Fruit fly (Drosophila melanogaster) whole organism, embryonic: Measurements from ENCODE around the gene CG5966.

ENCODE experiments used
- Asciz ChIP-seq: fragments of 200-800 bp; sonication (Bioruptor generic); optimal IDR thresholded peaks from 2 replicates; lab custom pipeline; 2017; ENCODE audit warnings: missing biosample characterization, mild to moderate bottlenecking, missing genetic modification characterization, missing genetic modification reagents
- B-H2 ChIP-seq: fragments of 200-800 bp; sonication (Bioruptor generic); optimal IDR thresholded peaks from 2 replicates; lab custom pipeline; 2018; ENCODE audit warnings: missing biosample characterization, mild to moderate bottlenecking, missing genetic modification characterization
- CG11560 ChIP-seq: fragments of 200-800 bp; sonication (Bioruptor generic); IDR thresholded peaks from 3 replicates; pipeline ENCODE4 v1.3.6; 2022; ENCODE audit warnings: missing biosample characterization, missing genetic modification characterization
- CG14710 ChIP-seq: fragments of 200-800 bp; sonication (Bioruptor generic); optimal IDR thresholded peaks from 3 replicates; lab custom pipeline; 2019; ENCODE audit warnings: missing biosample characterization, mild to moderate bottlenecking, missing genetic modification characterization, moderate library complexity
- CG15011 ChIP-seq: fragments of 200-800 bp; sonication (Bioruptor generic); optimal IDR thresholded peaks from 3 replicates; lab custom pipeline; 2018; ENCODE audit warnings: missing biosample characterization, mild to moderate bottlenecking, missing genetic modification characterization
- CG16779 ChIP-seq: fragments of 200-800 bp; sonication (Bioruptor generic); IDR thresholded peaks from 2 replicates; pipeline ENCODE4 v1.3.6; 2022; ENCODE audit warnings: missing biosample characterization, missing genetic modification characterization
- CG16813 ChIP-seq: fragments of 200-800 bp; sonication (Bioruptor generic); IDR thresholded peaks from 3 replicates; pipeline ENCODE4 v1.3.6; 2022; ENCODE audit warnings: missing biosample characterization, missing genetic modification characterization; ENCODE audit not compliant: partially characterized antibody
- CG17361 ChIP-seq: fragments of 200-800 bp; sonication (Bioruptor generic); IDR thresholded peaks from 3 replicates; pipeline ENCODE4 v1.3.6; 2022; ENCODE audit warnings: missing biosample characterization, missing genetic modification characterization
- CG17385 ChIP-seq: fragments of 200-800 bp; sonication (Bioruptor generic); optimal IDR thresholded peaks from 3 replicates; lab custom pipeline; 2018; ENCODE audit warnings: missing biosample characterization, mild to moderate bottlenecking, missing genetic modification characterization
- CG2129 ChIP-seq: fragments of 200-800 bp; sonication (Bioruptor generic); IDR thresholded peaks from 2 replicates; pipeline ENCODE4 v1.3.6; 2022; ENCODE audit warnings: missing biosample characterization, missing genetic modification characterization; ENCODE audit not compliant: partially characterized antibody
- CG31224 ChIP-seq: fragments of 200-800 bp; sonication (Bioruptor generic); IDR thresholded peaks from 2 replicates; pipeline ENCODE4 v1.3.6; 2022; ENCODE audit warnings: missing biosample characterization, missing genetic modification characterization
- CG34376 ChIP-seq: fragments of 200-800 bp; sonication (Bioruptor generic); optimal IDR thresholded peaks from 2 replicates; lab custom pipeline; 2018; ENCODE audit warnings: missing biosample characterization, mild to moderate bottlenecking, missing genetic modification characterization
- CG42726 ChIP-seq: fragments of 200-800 bp; sonication (Bioruptor generic); IDR thresholded peaks from 2 replicates; pipeline ENCODE4 v1.3.6; 2022; ENCODE audit warnings: missing biosample characterization, missing genetic modification characterization; ENCODE audit not compliant: partially characterized antibody
- CG4282 ChIP-seq: fragments of 200-800 bp; sonication (Bioruptor generic); optimal IDR thresholded peaks from 2 replicates; lab custom pipeline; 2016; ENCODE audit warnings: missing biosample characterization, missing genetic modification characterization
- CG43689 ChIP-seq: fragments of 200-800 bp; sonication (Bioruptor generic); IDR thresholded peaks from 2 replicates; pipeline ENCODE4 v1.3.6; 2022; ENCODE audit warnings: missing biosample characterization, missing genetic modification characterization
- CG4404 ChIP-seq: fragments of 200-800 bp; sonication (Bioruptor generic); IDR thresholded peaks from 2 replicates; pipeline ENCODE4 v1.3.6; 2022; ENCODE audit warnings: missing biosample characterization, missing genetic modification characterization
- CG6813 ChIP-seq: fragments of 200-800 bp; sonication (Bioruptor generic); optimal IDR thresholded peaks from 2 replicates; lab custom pipeline; 2017; ENCODE audit warnings: missing biosample characterization, missing genetic modification characterization, mild to moderate bottlenecking, moderate library complexity, missing genetic modification reagents
- CG7839 ChIP-seq: fragments of 200-800 bp; sonication (Bioruptor generic); optimal IDR thresholded peaks from 3 replicates; lab custom pipeline; 2018; ENCODE audit warnings: missing biosample characterization, mild to moderate bottlenecking, missing genetic modification characterization, moderate library complexity
- CG9609 ChIP-seq: fragments of 200-800 bp; sonication (Bioruptor generic); optimal IDR thresholded peaks from 3 replicates; lab custom pipeline; 2016; ENCODE audit warnings: missing biosample characterization, missing genetic modification characterization
- Dbx ChIP-seq: fragments of 200-800 bp; sonication (Bioruptor generic); IDR thresholded peaks from 3 replicates; pipeline ENCODE4 v1.3.6; 2022; ENCODE audit warnings: missing biosample characterization, missing genetic modification characterization
- Deaf1 ChIP-seq: fragments of 200-800 bp; optimal IDR thresholded peaks from 3 replicates; lab custom pipeline; 2019; ENCODE audit warnings: missing biosample characterization, mild to moderate bottlenecking, missing genetic modification characterization, moderate library complexity
- Gsc ChIP-seq: fragments of 200-800 bp; sonication (Bioruptor generic); IDR thresholded peaks from 2 replicates; pipeline ENCODE4 v1.3.6; 2022; ENCODE audit warnings: missing biosample characterization, missing genetic modification characterization
- H15 ChIP-seq: fragments of 200-800 bp; sonication (Bioruptor generic); IDR thresholded peaks from 3 replicates; pipeline ENCODE4 v1.3.6; 2022; ENCODE audit warnings: missing biosample characterization, missing genetic modification characterization
- HHEX ChIP-seq: fragments of 200-800 bp; sonication (Bioruptor generic); optimal IDR thresholded peaks from 3 replicates; lab custom pipeline; 2017; ENCODE audit warnings: missing biosample characterization, mild to moderate bottlenecking, missing genetic modification characterization, missing genetic modification reagents
- HLH3B ChIP-seq: fragments of 200-800 bp; sonication (Bioruptor generic); IDR thresholded peaks from 2 replicates; pipeline ENCODE4 v1.3.6; 2022; ENCODE audit warnings: missing biosample characterization, missing genetic modification characterization
- HLH4C ChIP-seq: fragments of 200-800 bp; sonication (Bioruptor generic); IDR thresholded peaks from 3 replicates; pipeline ENCODE4 v1.3.6; 2022; ENCODE audit warnings: missing biosample characterization, missing genetic modification characterization; ENCODE audit not compliant: partially characterized antibody
- HmgD ChIP-seq: fragments of 200-800 bp; sonication (Bioruptor generic); optimal IDR thresholded peaks from 3 replicates; lab custom pipeline; 2016; ENCODE audit warnings: missing biosample characterization, missing genetic modification characterization
- Hr78 ChIP-seq, 2 experiments: fragments of 200-800 bp in 1 of 2; fragments of >200 bp in 1 of 2; sonication (Bioruptor generic) in 1 of 2; optimal IDR thresholded peaks; 2 replicates each; lab custom pipeline; 2017 to 2019; ENCODE audit warnings: missing biosample characterization in 2 of 2, missing genetic modification characterization in 2 of 2, mild to moderate bottlenecking in 1 of 2, moderate library complexity in 1 of 2
- Hsf ChIP-seq: fragments of 200-800 bp; sonication (Bioruptor generic); optimal IDR thresholded peaks from 3 replicates; lab custom pipeline; 2016; ENCODE audit warnings: missing biosample characterization, missing genetic modification characterization
- Lhr ChIP-seq: fragments of 200-800 bp; sonication (Bioruptor generic); optimal IDR thresholded peaks from 3 replicates; lab custom pipeline; 2017; ENCODE audit warnings: mild to moderate bottlenecking, missing biosample characterization, missing genetic modification reagents, missing genetic modification characterization
- Lim3 ChIP-seq: fragments of 200-800 bp; sonication (Bioruptor generic); IDR thresholded peaks from 2 replicates; pipeline ENCODE4 v1.3.6; 2022; ENCODE audit warnings: missing biosample characterization, missing genetic modification characterization
- Nf-YB ChIP-seq: fragments of 200-800 bp; sonication (Bioruptor generic); optimal IDR thresholded peaks from 3 replicates; lab custom pipeline; 2019; ENCODE audit warnings: missing biosample characterization, mild to moderate bottlenecking, missing genetic modification characterization, moderate library complexity
- Side ChIP-seq: fragments of 200-800 bp; sonication (Bioruptor generic); optimal IDR thresholded peaks from 2 replicates; lab custom pipeline; 2016; ENCODE audit warnings: missing biosample characterization, missing genetic modification characterization
- amos ChIP-seq: fragments of 200-800 bp; sonication (Bioruptor generic); IDR thresholded peaks from 2 replicates; pipeline ENCODE4 v1.3.6; 2022; ENCODE audit warnings: missing biosample characterization, missing genetic modification characterization; ENCODE audit not compliant: partially characterized antibody
- ase ChIP-seq: fragments of 200-800 bp; sonication (Bioruptor generic); IDR thresholded peaks from 3 replicates; pipeline ENCODE4 v1.3.6; 2022; ENCODE audit warnings: missing biosample characterization, missing genetic modification characterization
- bigmax ChIP-seq: fragments of 200-800 bp; sonication (Bioruptor generic); optimal IDR thresholded peaks from 2 replicates; lab custom pipeline; 2018; ENCODE audit warnings: missing biosample characterization, mild to moderate bottlenecking, missing genetic modification characterization
- cato ChIP-seq: fragments of 200-800 bp; sonication (Bioruptor generic); optimal IDR thresholded peaks from 2 replicates; lab custom pipeline; 2016; ENCODE audit warnings: missing biosample characterization, missing genetic modification characterization, borderline replicate concordance
- crol ChIP-seq: fragments of 200-800 bp; sonication (Bioruptor generic); IDR thresholded peaks from 2 replicates; pipeline ENCODE4 v1.3.6; 2022; ENCODE audit warnings: missing biosample characterization, missing genetic modification characterization
- dm ChIP-seq: fragments of 200-800 bp; sonication (Bioruptor generic); optimal IDR thresholded peaks from 3 replicates; lab custom pipeline; 2016; ENCODE audit warnings: missing biosample characterization, missing genetic modification characterization
- fu2 ChIP-seq: fragments of 200-800 bp; sonication (Bioruptor generic); optimal IDR thresholded peaks from 2 replicates; lab custom pipeline; 2016; ENCODE audit warnings: missing biosample characterization, missing genetic modification characterization
- gcm2 ChIP-seq: fragments of 200-800 bp; sonication (Bioruptor generic); optimal IDR thresholded peaks from 2 replicates; lab custom pipeline; 2016; ENCODE audit warnings: missing biosample characterization, missing genetic modification characterization
- nerfin-2 ChIP-seq: fragments of 200-800 bp; sonication (Bioruptor generic); IDR thresholded peaks from 2 replicates; pipeline ENCODE4 v1.3.6; 2022; ENCODE audit warnings: missing biosample characterization, missing genetic modification characterization; ENCODE audit not compliant: partially characterized antibody
- nmo ChIP-seq: fragments of 200-800 bp; sonication (Bioruptor generic); optimal IDR thresholded peaks from 2 replicates; lab custom pipeline; 2018; ENCODE audit warnings: missing biosample characterization, mild to moderate bottlenecking, missing genetic modification characterization, moderate library complexity
- stc ChIP-seq: fragments of 200-800 bp; sonication (Bioruptor generic); IDR thresholded peaks from 2 replicates; pipeline ENCODE4 v1.3.6; 2022; ENCODE audit warnings: missing biosample characterization, missing genetic modification characterization
- tll ChIP-seq, 2 experiments: fragments of 200-800 bp in 1 of 2; fragments of >200 bp in 1 of 2; sonication (Bioruptor generic) in 1 of 2; optimal IDR thresholded peaks; 2 replicates each; lab custom pipeline; 2017 to 2019; ENCODE audit warnings: missing biosample characterization in 2 of 2, missing genetic modification characterization in 2 of 2, mild to moderate bottlenecking in 1 of 2, moderate library complexity in 1 of 2
- trem ChIP-seq: fragments of 200-800 bp; optimal IDR thresholded peaks from 3 replicates; lab custom pipeline; 2019; ENCODE audit warnings: missing biosample characterization, mild to moderate bottlenecking, missing genetic modification characterization, moderate library complexity
- twi ChIP-seq: fragments of 200-800 bp; optimal IDR thresholded peaks from 2 replicates; lab custom pipeline; 2019; ENCODE audit warnings: missing biosample characterization, mild to moderate bottlenecking, missing genetic modification characterization, moderate library complexity
- zf30C ChIP-seq: fragments of 200-800 bp; sonication (Bioruptor generic); optimal IDR thresholded peaks from 3 replicates; lab custom pipeline; 2018; ENCODE audit warnings: missing biosample characterization, mild to moderate bottlenecking, missing genetic modification characterization

Gene CG5966

DNA sequence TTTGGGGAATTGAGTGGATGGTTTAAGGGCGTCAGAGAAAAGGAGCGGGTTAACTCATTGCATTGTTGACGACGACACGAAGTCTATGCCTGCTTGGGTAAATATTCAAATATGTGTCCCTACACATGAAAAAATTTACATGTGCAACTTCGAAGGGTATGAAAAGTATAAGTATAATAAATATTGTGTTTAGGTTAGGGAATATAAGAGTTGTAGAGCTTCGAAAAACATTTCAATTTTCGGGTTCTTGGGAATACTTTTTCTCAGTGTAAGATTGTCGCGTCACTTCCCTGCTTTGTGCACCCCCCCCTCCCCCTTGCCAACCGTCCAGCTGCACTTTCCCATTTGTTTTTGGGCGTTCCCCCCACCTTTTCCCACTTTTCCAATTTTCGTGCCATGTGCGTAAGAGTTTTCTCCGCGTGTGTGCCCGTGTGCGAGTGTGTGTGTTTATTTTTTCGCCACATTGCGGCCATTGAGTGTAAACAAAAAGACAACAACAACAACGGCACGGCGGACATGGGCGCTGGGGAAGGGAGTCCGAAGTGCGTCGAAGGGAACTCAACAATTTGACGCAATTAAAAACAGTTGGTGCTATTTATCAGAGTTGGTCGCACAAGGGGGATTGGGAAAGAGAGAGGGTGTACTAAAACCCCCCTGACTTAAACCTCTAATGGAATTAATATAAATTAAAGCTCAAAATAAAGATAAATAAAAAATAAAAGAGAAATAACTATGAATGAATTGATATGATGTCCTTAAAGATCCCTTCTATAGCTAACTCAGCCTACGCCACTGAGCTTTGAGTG is 18.5 kb upstream of the CG5966 start (continued):
- TF ChIP-seq HLH3B (GFP tag; lab: Robert Waterston, UW) (peak; percentile 38), crol (peak; percentile 81), amos (GFP tag; lab: Robert Waterston, UW) (no peak), tll (GFP tag; optimal IDR thresholded peaks at IDR 0.05; lab: Kevin White, UChicago) (no peak), fu2 (GFP tag; lab: Kevin White, UChicago) (no peak), CG6813 (GFP tag; lab: Kevin White, UChicago) (peak; percentile 16), Nf-YB (GFP tag; lab: Kevin White, UChicago) (no peak), CG43689 (GFP tag; lab: Robert Waterston, UW) (no peak), Lhr (no peak), gcm2 (no peak), bigmax (no peak), HLH4C (GFP tag; lab: Robert Waterston, UW) (no peak), CG34376 (GFP tag; lab: Kevin White, UChicago) (no peak), trem (no peak), Dbx (GFP tag; lab: Robert Waterston, UW) (no peak), CG4404 (GFP tag; lab: Robert Waterston, UW) (peak; percentile 36; the same call in 1 of the 2 replicates), CG42726 (no peak), ase (GFP tag; lab: Robert Waterston, UW) (no peak), Side (GFP tag; lab: Kevin White, UChicago) (no peak), stc (GFP tag; lab: Robert Waterston, UW) (no peak), HHEX (GFP tag; lab: Kevin White, UChicago) (no peak), Asciz (GFP tag; lab: Kevin White, UChicago) (no peak), CG7839 (tag; lab: Kevin White, UChicago) (peak; percentile 59), CG4282 (GFP tag; lab: Kevin White, UChicago) (no peak), CG2129 (GFP tag; lab: Robert Waterston, UW) (no peak), cato (GFP tag; lab: Kevin White, UChicago) (no peak), Lim3 (GFP tag; lab: Robert Waterston, UW) (0 out of 2 replicates have a peak, but pooled peaks have one; percentile 5), CG17361 (GFP tag; lab: Robert Waterston, UW) (peak; percentile 79), CG15011 (GFP tag; lab: Kevin White, UChicago) (no peak), Hsf (GFP tag; lab: Kevin White, UChicago) (peak; percentile 35), H15 (GFP tag; lab: Robert Waterston, UW) (no peak), CG11560 (tag; lab: Robert Waterston, UW) (no peak), B-H2 (no peak), Hr78 (GFP tag; optimal IDR thresholded peaks at IDR 0.05; lab: Kevin White, UChicago) (no peak), CG14710 (peak; percentile 45), CG16779 (GFP tag; lab: Robert Waterston, UW) (no peak), zf30C (GFP tag; lab: Kevin White, UChicago) (peak; percentile 60), CG9609 (GFP tag; lab: Kevin White, UChicago) (no peak), CG16813 (GFP tag; lab: Robert Waterston, UW) (no peak), HmgD (GFP tag; lab: Kevin White, UChicago) (no peak), Deaf1 (tag; lab: Kevin White, UChicago) (no peak), twi (tag; lab: Kevin White, UChicago) (peak; percentile 87), CG31224 (GFP tag; lab: Robert Waterston, UW) (no peak), nmo (GFP tag; lab: Kevin White, UChicago) (peak; percentile 55), Gsc (GFP tag; lab: Robert Waterston, UW) (0 out of 2 replicates have a peak, but pooled peaks have one; percentile 31), nerfin-2 (no peak), CG17385 (GFP tag; lab: Kevin White, UChicago) (peak; percentile 28), dm (GFP tag; lab: Kevin White, UChicago) (no peak)
